Worm (Caenorhabditis elegans): ENCODE data around the gene dnc-3.

ce11 chrII:3576742-3577141, 23.2 kb downstream of the dnc-3 start, which contains the start of gene clec-132:
- TF ChIP-seq nhr-237 (tag; optimal IDR thresholded peaks at IDR 0.05) (no peak), R02D3.7 (tag; optimal IDR thresholded peaks at IDR 0.05) (no peak), nhr-11 (tag; optimal IDR thresholded peaks at IDR 0.05) (no peak), skn-1 (tag; optimal IDR thresholded peaks at IDR 0.05) (no peak), ceh-9 (tag; optimal IDR thresholded peaks at IDR 0.05) (no peak), aly-2 (tag; optimal IDR thresholded peaks at IDR 0.05) (no peak), ceh-82 (tag; optimal IDR thresholded peaks at IDR 0.05) (no peak)

Data from whole organism, L3 larva.